Worm (Caenorhabditis elegans): ENCODE results near the gene C04B4.4.
"Not testable (repeated sequence)": the region's sequence is repeated elsewhere in the genome, so short reads cannot be mapped to it uniquely, and the experiment has no call there.

The C04B4.4 gene

ce11 chrX:12299834-12300233, 9.2 kb downstream of the C04B4.4 start, which contains the start of gene W06D11.5:
W06D11.5 (plus strand) TSS chrX:12300134.
- no peak for TF ChIP-seq ztf-4 (tag; optimal IDR thresholded peaks at IDR 0.05)
- no peak for TF ChIP-seq nhr-237 (tag; optimal IDR thresholded peaks at IDR 0.05)
- no peak for TF ChIP-seq daf-12 (tag; optimal IDR thresholded peaks at IDR 0.05)
- no peak for TF ChIP-seq ama-1 (optimal IDR thresholded peaks at IDR 0.05)
- no peak for TF ChIP-seq lin-15B (tag; optimal IDR thresholded peaks at IDR 0.05)
- no peak for TF ChIP-seq nhr-43 (tag; optimal IDR thresholded peaks at IDR 0.05; ENCODE audit: poor library complexity, severe bottlenecking)
- TF ChIP-seq nhr-25 (tag; optimal IDR thresholded peaks at IDR 0.05), result no peak
- no peak for TF ChIP-seq nhr-67 (tag; optimal IDR thresholded peaks at IDR 0.05)
- TF ChIP-seq nhr-77 (tag; optimal IDR thresholded peaks at IDR 0.05), result no peak
- no peak for TF ChIP-seq aly-2 (tag; optimal IDR thresholded peaks at IDR 0.05)
- no peak for TF ChIP-seq nhr-11 (tag; optimal IDR thresholded peaks at IDR 0.05)
- TF ChIP-seq mml-1 (tag; optimal IDR thresholded peaks at IDR 0.05), result no peak
- TF ChIP-seq fos-1 (tag; optimal IDR thresholded peaks at IDR 0.05), result no peak
- no peak for TF ChIP-seq egl-27 (tag; optimal IDR thresholded peaks at IDR 0.05)
- no peak for TF ChIP-seq ceh-28 (tag; optimal IDR thresholded peaks at IDR 0.05)
- TF ChIP-seq elt-3 (tag; optimal IDR thresholded peaks at IDR 0.05), result no peak
- TF ChIP-seq lsy-12 (tag; optimal IDR thresholded peaks at IDR 0.05), result no peak

DNA sequence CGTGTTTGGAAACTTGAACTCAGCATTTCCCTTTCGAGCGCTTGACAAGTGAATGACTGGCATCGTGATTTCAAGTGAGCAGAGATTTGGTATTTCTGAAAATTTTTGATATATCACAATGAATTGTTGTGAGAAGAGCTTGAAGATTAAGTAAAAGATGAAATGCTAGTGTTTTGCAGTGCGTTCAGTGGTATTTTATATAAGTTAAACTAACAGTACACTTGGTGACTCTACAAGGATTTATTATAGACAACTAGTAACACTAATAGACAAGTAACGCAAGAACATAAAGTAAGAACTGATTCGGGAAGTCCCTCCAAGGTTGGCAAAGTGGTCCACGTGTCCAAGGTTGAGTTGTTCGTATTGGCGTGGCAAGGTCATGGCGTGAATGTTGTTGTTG, 12.1 kb downstream of the C04B4.4 start, which contains the start of gene dot-1.3:
Gene dot-1.3, minus strand, starts transcription at position 101 of the 400 bp plus-strand sequence.
- not testable (repeated sequence) for TF ChIP-seq nhr-76 (tag; optimal IDR thresholded peaks at IDR 0.05); daf-12 (tag; optimal IDR thresholded peaks at IDR 0.05); unc-62 (GFP tag; optimal IDR thresholded peaks at IDR 0.05)

DNA sequence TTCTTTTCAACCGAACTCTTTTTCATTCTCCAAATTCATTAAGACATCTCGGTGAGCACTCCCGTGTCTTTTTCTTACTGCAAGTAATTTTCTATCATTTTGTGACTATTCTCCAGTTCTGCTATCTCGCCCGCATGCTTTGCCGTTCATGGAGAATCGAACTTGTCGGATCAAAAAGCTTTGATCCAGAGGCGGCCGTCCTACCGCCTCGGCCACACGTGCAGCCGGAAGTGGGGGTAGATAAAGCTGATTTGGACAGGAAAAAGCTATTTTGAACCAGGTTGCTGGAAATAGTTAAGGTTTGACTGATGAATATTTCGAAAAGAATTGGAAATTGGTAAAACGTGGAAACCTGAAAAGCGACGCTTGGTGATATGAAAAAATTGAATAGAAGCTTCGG, 13.6 kb downstream of the C04B4.4 start:
- TF ChIP-seq hmg-11 (tag; optimal IDR thresholded peaks at IDR 0.05) (no peak), eor-1 (tag; optimal IDR thresholded peaks at IDR 0.05) (no peak), mdl-1 (tag; optimal IDR thresholded peaks at IDR 0.05) (no peak), ceh-9 (tag; optimal IDR thresholded peaks at IDR 0.05) (no peak), ZK546.5 (tag; optimal IDR thresholded peaks at IDR 0.05) (no peak), mml-1 (tag; optimal IDR thresholded peaks at IDR 0.05) (no peak)

- TF ChIP-seq lin-15B (tag; optimal IDR thresholded peaks at IDR 0.05), result no peak
- TF ChIP-seq zag-1 (tag; optimal IDR thresholded peaks at IDR 0.05), result no peak
- no peak for TF ChIP-seq daf-12 (tag; optimal IDR thresholded peaks at IDR 0.05)
- no peak for TF ChIP-seq ama-1 (optimal IDR thresholded peaks at IDR 0.05)
- TF ChIP-seq nhr-67 (tag; optimal IDR thresholded peaks at IDR 0.05), result no peak
- TF ChIP-seq sea-2 (GFP tag; optimal IDR thresholded peaks at IDR 0.05), result no peak
- no peak for TF ChIP-seq mml-1 (tag; optimal IDR thresholded peaks at IDR 0.05)
- TF ChIP-seq ceh-16 (tag; optimal IDR thresholded peaks at IDR 0.05), result no peak
- no peak for TF ChIP-seq unc-39 (tag; optimal IDR thresholded peaks at IDR 0.05)
- TF ChIP-seq nhr-77 (tag; optimal IDR thresholded peaks at IDR 0.05), result no peak
- TF ChIP-seq jun-1 (tag; optimal IDR thresholded peaks at IDR 0.05), result no peak
- TF ChIP-seq tbx-2 (tag; optimal IDR thresholded peaks at IDR 0.05), result no peak
- no peak for TF ChIP-seq pha-4 (tag; optimal IDR thresholded peaks at IDR 0.05)
- TF ChIP-seq nhr-25 (tag; optimal IDR thresholded peaks at IDR 0.05), result no peak
- TF ChIP-seq egl-27 (tag; optimal IDR thresholded peaks at IDR 0.05), result no peak
These were observed 15.9 kb downstream of the C04B4.4 start, which contains the start of gene phf-32 for ce11 chrX:12306565-12306964. phf-32 (plus strand) TSS chrX:12306865.

DNA sequence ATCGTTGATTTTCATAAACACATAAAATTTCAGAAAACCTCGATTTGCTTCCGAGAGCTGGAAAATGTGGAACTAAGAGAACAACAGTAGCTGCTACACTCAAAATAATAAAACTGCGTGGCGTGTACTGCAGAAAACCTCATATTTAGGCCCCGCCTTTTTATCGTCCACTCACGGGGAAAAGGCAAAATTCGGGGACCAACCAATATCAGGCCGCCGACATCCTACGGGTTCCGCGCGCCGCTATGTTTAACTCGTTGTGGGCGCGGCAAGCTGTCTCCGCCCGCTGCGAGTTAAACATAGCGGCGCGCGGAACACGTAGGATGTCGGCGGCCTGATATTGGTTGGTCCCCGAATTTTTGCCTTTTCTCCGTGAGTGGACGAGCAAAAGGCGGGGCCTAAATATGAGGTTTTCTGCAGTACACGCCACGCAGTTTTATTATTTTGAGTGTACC, 17.4 kb downstream of the C04B4.4 start, which contains the start of gene F17A2.16:
Gene F17A2.16, plus strand, starts transcription at position 405 of the 455 bp plus-strand sequence.
- TF ChIP-seq nhr-11, lin-15B, fos-1 (tag; optimal IDR thresholded peaks at IDR 0.05): not testable (repeated sequence)

- no peak for TF ChIP-seq ceh-28 (tag; optimal IDR thresholded peaks at IDR 0.05)
- no peak for TF ChIP-seq nhr-28 (tag; optimal IDR thresholded peaks at IDR 0.05)
- TF ChIP-seq nhr-237 (tag; optimal IDR thresholded peaks at IDR 0.05), result no peak
- no peak for TF ChIP-seq ama-1 (optimal IDR thresholded peaks at IDR 0.05)
- TF ChIP-seq nhr-23 (tag; optimal IDR thresholded peaks at IDR 0.05), result no peak
- TF ChIP-seq ceh-82 (tag; optimal IDR thresholded peaks at IDR 0.05), result no peak
- no peak for TF ChIP-seq lsy-12 (tag; optimal IDR thresholded peaks at IDR 0.05)
- TF ChIP-seq ztf-4 (tag; optimal IDR thresholded peaks at IDR 0.05), result no peak
- TF ChIP-seq aly-2 (tag; optimal IDR thresholded peaks at IDR 0.05), result no peak
- no peak for TF ChIP-seq mdl-1 (tag; optimal IDR thresholded peaks at IDR 0.05)
- TF ChIP-seq nhr-12 (tag; optimal IDR thresholded peaks at IDR 0.05), result no peak
- no peak for TF ChIP-seq daf-12 (tag; optimal IDR thresholded peaks at IDR 0.05)
- no peak for TF ChIP-seq nhr-77 (tag; optimal IDR thresholded peaks at IDR 0.05)
- no peak for TF ChIP-seq lin-15B (tag; optimal IDR thresholded peaks at IDR 0.05)
- no peak for TF ChIP-seq fkh-10 (GFP tag; optimal IDR thresholded peaks at IDR 0.05)
- TF ChIP-seq fkh-2 (tag; optimal IDR thresholded peaks at IDR 0.05), result no peak
- no peak for TF ChIP-seq pqm-1 (tag; optimal IDR thresholded peaks at IDR 0.05)
These were observed 23.1 kb downstream of the C04B4.4 start for ce11 chrX:12313779-12314178.
